Worm (Caenorhabditis elegans) whole organism, midembryonic: ENCODE results near the gene D1046.2.

Source experiments
- T22C8.4 ChIP-seq: fragments of 200-800 bp; sonication (Bioruptor generic); IDR thresholded peaks from 2 replicates; pipeline ENCODE4 v1.3.6; 2022; ENCODE audit warnings: missing genetic modification characterization, missing compliant biosample characterization
- klf-2 ChIP-seq: fragments of 200-800 bp; sonication (Bioruptor generic); conservative IDR thresholded peaks from 2 replicates; pipeline ENCODE4 v1.3.6; 2022; ENCODE audit warnings: missing genetic modification reagents, missing genetic modification characterization, missing compliant biosample characterization

ce11 chrIV:8947146-8947545 lies 21.3 kb upstream of the D1046.2 start:
- TF ChIP-seq klf-2 (GFP tag; lab: Robert Waterston, UW) (no peak), T22C8.4 (no peak)
